Worm (Caenorhabditis elegans) whole organism, L4 larva: ENCODE results near the gene blos-2.

Experiments
- ZK546.5 ChIP-seq, 2 experiments: sonication (generic microtip); optimal IDR thresholded peaks; 2 replicates each; lab custom pipeline; 2017; ENCODE audit warnings: missing biosample characterization in 2 of 2, missing genetic modification characterization in 2 of 2
- ceh-32 ChIP-seq: sonication (generic microtip); optimal IDR thresholded peaks from 2 replicates; lab custom pipeline; 2016; ENCODE audit warnings: mild to moderate bottlenecking, missing genetic modification characterization, missing compliant biosample characterization; ENCODE audit not compliant: poor library complexity
- mdl-1 ChIP-seq, 2 experiments: fragments of 150-350 bp in 1 of 2; sonication (generic microtip) in 1 of 2; optimal IDR thresholded peaks; 2 replicates each; lab custom pipeline; 2014 to 2017; ENCODE audit warnings: missing biosample characterization in 2 of 2, missing genetic modification characterization in 2 of 2
- nhr-237 ChIP-seq: sonication (generic microtip); optimal IDR thresholded peaks from 2 replicates; lab custom pipeline; 2017; ENCODE audit warnings: missing biosample characterization, missing genetic modification characterization
- unc-130 ChIP-seq: sonication (generic microtip); optimal IDR thresholded peaks from 2 replicates; lab custom pipeline; 2016; ENCODE audit warnings: missing genetic modification reagents, missing genetic modification characterization, missing compliant biosample characterization

DNA sequence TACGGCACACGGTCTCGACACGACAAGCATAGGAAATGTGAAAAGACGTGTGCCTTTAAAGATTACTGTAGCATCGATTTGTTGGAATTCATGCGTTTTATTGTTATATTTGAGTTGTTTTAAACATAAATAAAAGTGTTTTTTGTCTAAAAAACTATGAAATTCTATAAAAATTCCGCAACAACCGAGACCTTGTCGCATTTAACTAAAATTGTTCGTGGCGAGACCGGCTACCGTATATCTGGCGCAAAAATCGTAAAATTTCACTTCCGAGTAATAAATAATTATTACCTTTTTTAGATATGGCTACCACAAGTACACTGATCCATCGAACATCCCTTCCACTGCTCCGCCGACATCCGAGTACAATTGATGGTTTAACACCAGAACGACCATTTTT, 3.3 kb downstream of the blos-2 start, which contains the start of gene ipla-6:
- TF ChIP-seq ceh-32 (tag; lab: Kevin White, UChicago), result no peak
- TF ChIP-seq nhr-237 (tag; lab: Kevin White, UChicago), result no peak
- no peak for TF ChIP-seq unc-130
- TF ChIP-seq ZK546.5 (tag; optimal IDR thresholded peaks at IDR 0.05; lab: Kevin White, UChicago), result no peak
- TF ChIP-seq mdl-1 (tag; optimal IDR thresholded peaks at IDR 0.05; lab: Kevin White, UChicago), result no peak
